Worm (Caenorhabditis elegans): ENCODE data around the gene allo-1.

ce11 chrIV:10699000-10699399, 2.1 kb upstream of the allo-1 start:
- TF ChIP-seq zip-4 (GFP tag; optimal IDR thresholded peaks at IDR 0.05) = no peak
- TF ChIP-seq C16A3.4 (tag; optimal IDR thresholded peaks at IDR 0.05) = no peak
- TF ChIP-seq snpc-4 (tag; optimal IDR thresholded peaks at IDR 0.05) = no peak
- TF ChIP-seq pag-3 (tag; optimal IDR thresholded peaks at IDR 0.05; ENCODE audit: borderline replicate concordance, insufficient read depth) = no peak

All from whole organism, L1 larva.